Worm (Caenorhabditis elegans) whole organism, L2 larva: ENCODE measurements around the gene nhr-110.

Experiments
- ZK546.5 ChIP-seq: sonication (generic microtip); optimal IDR thresholded peaks from 2 replicates; lab custom pipeline; 2017; ENCODE audit warnings: missing biosample characterization, missing genetic modification characterization
- aly-2 ChIP-seq: fragments of 150-350 bp; optimal IDR thresholded peaks from 2 replicates; lab custom pipeline; 2014; ENCODE audit warnings: missing biosample characterization, missing genetic modification characterization
- elt-3 ChIP-seq: sonication (generic microtip); optimal IDR thresholded peaks from 2 replicates; lab custom pipeline; 2017; ENCODE audit warnings: missing biosample characterization, missing genetic modification characterization
- lin-39 ChIP-seq: fragments of 150-350 bp; optimal IDR thresholded peaks from 2 replicates; lab custom pipeline; 2014; ENCODE audit warnings: missing biosample characterization, missing genetic modification reagents, missing genetic modification characterization
- mdl-1 ChIP-seq, 2 experiments: fragments of 150-350 bp in 1 of 2; sonication (generic microtip) in 1 of 2; optimal IDR thresholded peaks; 2 replicates each; lab custom pipeline; 2017; ENCODE audit warnings: missing biosample characterization in 2 of 2, missing genetic modification characterization in 2 of 2
- nhr-12 ChIP-seq: fragments of 150-350 bp; optimal IDR thresholded peaks from 2 replicates; lab custom pipeline; 2014; ENCODE audit warnings: missing biosample characterization, missing genetic modification characterization
- nhr-129 ChIP-seq: fragments of 150-350 bp; optimal IDR thresholded peaks from 2 replicates; lab custom pipeline; 2014; ENCODE audit warnings: missing biosample characterization, missing genetic modification characterization
- nhr-23 ChIP-seq: fragments of 150-350 bp; optimal IDR thresholded peaks from 2 replicates; lab custom pipeline; 2014; ENCODE audit warnings: missing biosample characterization, missing genetic modification reagents, missing genetic modification characterization

DNA sequence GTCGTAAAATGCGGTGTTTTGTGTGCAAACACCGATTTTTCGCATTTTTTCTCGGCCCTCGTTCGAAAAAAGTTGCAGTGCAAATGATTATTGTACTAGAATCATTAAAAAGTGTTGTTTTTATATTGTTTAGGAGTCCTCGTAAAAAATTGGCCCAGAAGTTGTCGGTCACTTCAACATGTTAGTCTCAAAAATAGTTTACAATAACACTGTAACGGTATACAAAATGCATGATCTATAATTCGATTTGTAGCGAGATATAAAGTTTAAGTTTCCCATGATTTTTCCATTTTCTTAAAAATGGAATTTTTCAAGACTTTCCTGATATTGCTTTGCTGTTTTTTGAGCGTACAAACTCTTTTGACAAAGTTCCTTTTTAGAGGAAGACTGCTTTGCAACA lies 42.7 kb upstream of the nhr-110 start, which contains the start of gene K04F1.8:
- TF ChIP-seq mdl-1 (tag; optimal IDR thresholded peaks at IDR 0.05; lab: Kevin White, UChicago) (no peak), ZK546.5 (tag; lab: Kevin White, UChicago) (no peak), nhr-129 (tag; lab: Kevin White, UChicago) (no peak), lin-39 (no peak), aly-2 (tag; lab: Kevin White, UChicago) (no peak), elt-3 (tag; lab: Kevin White, UChicago) (no peak), nhr-23 (no peak), nhr-12 (tag; lab: Kevin White, UChicago) (no peak)
